Worm (Caenorhabditis elegans) whole organism, L3 larva: ENCODE results near the gene srxa-12.

Source experiments
- R02D3.7 ChIP-seq: fragments of 150-350 bp; optimal IDR thresholded peaks from 2 replicates; lab custom pipeline; 2014; ENCODE audit warnings: missing biosample characterization, missing genetic modification characterization
- ceh-9 ChIP-seq: sonication (generic microtip); optimal IDR thresholded peaks from 2 replicates; lab custom pipeline; 2018; ENCODE audit warnings: missing biosample characterization, missing genetic modification characterization
- elt-2 ChIP-seq: sonication (generic microtip); optimal IDR thresholded peaks from 2 replicates; lab custom pipeline; 2016; ENCODE audit warnings: missing genetic modification reagents, mild to moderate bottlenecking, missing genetic modification characterization, missing compliant biosample characterization
- elt-3 ChIP-seq, 3 experiments: fragments of 150-350 bp in 1 of 3; sonication (generic microtip) in 2 of 3; optimal IDR thresholded peaks; 2 replicates in 2 of 3; 4 replicates in 1 of 3; lab custom pipeline; 2014 to 2017; ENCODE audit warnings: missing biosample characterization in 3 of 3, missing genetic modification characterization in 3 of 3
- jun-1 ChIP-seq: fragments of 150-350 bp; optimal IDR thresholded peaks from 2 replicates; lab custom pipeline; 2014; ENCODE audit warnings: missing biosample characterization, missing genetic modification reagents, missing genetic modification characterization
- nhr-25 ChIP-seq: sonication (generic microtip); optimal IDR thresholded peaks from 2 replicates; lab custom pipeline; 2017; ENCODE audit warnings: missing biosample characterization, missing genetic modification characterization
- sea-2 ChIP-seq: fragments of 150-350 bp; sonication (generic microtip); optimal IDR thresholded peaks from 4 replicates; lab custom pipeline; 2014; ENCODE audit warnings: missing biosample characterization, missing genetic modification reagents, missing genetic modification characterization

DNA sequence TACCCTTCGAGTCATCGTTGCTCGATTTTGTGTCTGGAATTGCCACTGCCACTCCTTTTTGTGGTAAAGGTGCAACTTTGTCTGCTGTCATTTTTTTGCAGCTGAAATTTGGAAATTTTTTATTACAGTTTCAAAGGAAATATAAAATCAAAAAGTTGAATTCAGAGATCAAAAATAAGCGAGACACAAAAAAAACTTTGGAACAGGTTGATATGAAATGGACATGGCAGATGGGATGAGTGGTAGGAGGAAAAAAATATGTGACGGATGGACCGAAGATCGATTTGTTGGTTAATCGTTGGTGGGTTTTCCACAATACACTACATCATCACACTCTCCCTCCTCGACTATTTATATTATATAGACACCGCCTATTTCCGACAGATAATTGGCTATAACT, 8.0 kb downstream of the srxa-12 start, which contains the start of gene R10D12.1:
- TF ChIP-seq elt-3 (tag; optimal IDR thresholded peaks at IDR 0.05; lab: Kevin White, UChicago) (no peak), elt-2 (no peak), ceh-9 (tag; lab: Kevin White, UChicago) (no peak), sea-2 (GFP tag; lab: Kevin White, UChicago) (no peak), jun-1 (tag; lab: Kevin White, UChicago) (no peak), nhr-25 (tag; lab: Kevin White, UChicago) (no peak), R02D3.7 (tag; lab: Kevin White, UChicago) (no peak)
